Fruit fly (Drosophila melanogaster): Measurements from ENCODE around the gene CG32793.

dm6 chrX:2963171-2963570 lies 33.6 kb downstream of the CG32793 start:
- TF ChIP-seq pan (optimal IDR thresholded peaks at IDR 0.05) (no peak), usp (GFP tag; optimal IDR thresholded peaks at IDR 0.05) (no peak), EcR (GFP tag; optimal IDR thresholded peaks at IDR 0.05) (no peak)

Data from whole organism.